Worm (Caenorhabditis elegans) whole organism, late embryonic: ENCODE measurements around the gene col-137.

Source experiments
- C08G9.2 ChIP-seq: sonication (generic microtip); optimal IDR thresholded peaks from 2 replicates; lab custom pipeline; 2016; ENCODE audit warnings: mild to moderate bottlenecking, missing genetic modification characterization, moderate library complexity, missing compliant biosample characterization
- nfya-1 ChIP-seq: sonication (generic microtip); optimal IDR thresholded peaks from 2 replicates; lab custom pipeline; 2017; ENCODE audit warnings: missing genetic modification characterization, mild to moderate bottlenecking, missing compliant biosample characterization, antibody characterized with exemption, moderate library complexity
- pha-4 ChIP-seq: fragments of 150-350 bp; optimal IDR thresholded peaks from 2 replicates; lab custom pipeline; 2018; ENCODE audit warnings: missing biosample characterization, missing genetic modification reagents, missing genetic modification characterization

DNA sequence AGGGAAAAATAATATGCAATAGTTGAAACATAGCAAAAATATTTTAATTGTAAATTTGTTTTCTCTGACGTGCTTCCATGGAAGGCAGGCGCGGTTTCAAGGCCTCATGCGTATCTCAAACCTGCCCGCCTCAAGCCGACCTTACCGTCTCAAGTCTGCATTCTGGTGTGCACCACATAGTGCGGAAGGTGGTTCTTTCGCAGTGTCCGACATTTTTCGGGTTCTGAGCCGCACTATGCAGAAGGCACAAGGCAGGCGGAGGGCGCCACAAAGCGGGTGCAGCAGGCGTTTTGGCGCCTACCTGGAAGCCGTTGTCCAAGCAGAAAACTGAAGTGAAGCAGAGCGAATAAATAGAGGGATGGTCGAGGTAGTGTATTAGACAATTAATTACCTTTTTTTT lies 19.9 kb upstream of the col-137 start:
- no peak for TF ChIP-seq nfya-1 (tag; lab: Kevin White, UChicago)
- TF ChIP-seq C08G9.2, result no peak
- no peak for TF ChIP-seq pha-4 (tag; lab: Kevin White, UChicago)
